Fruit fly (Drosophila melanogaster) whole organism, adult: ENCODE results near the gene Pka-C2.

Experiments used
- CG11617 ChIP-seq: fragments of 200-800 bp; sonication (Bioruptor generic); optimal IDR thresholded peaks from 2 replicates; lab custom pipeline; 2017; ENCODE audit warnings: mild to moderate bottlenecking, missing biosample characterization, missing genetic modification reagents, missing genetic modification characterization
- CG12768 ChIP-seq: fragments of 200-800 bp; sonication (Bioruptor generic); optimal IDR thresholded peaks from 2 replicates; lab custom pipeline; 2017; ENCODE audit warnings: missing biosample characterization, missing genetic modification characterization, mild to moderate bottlenecking, moderate library complexity, missing genetic modification reagents
- CG1620 ChIP-seq: fragments of 200-800 bp; sonication (Bioruptor generic); optimal IDR thresholded peaks from 2 replicates; lab custom pipeline; 2016; ENCODE audit warnings: missing biosample characterization, missing genetic modification characterization
- CG33017 ChIP-seq: fragments of 200-800 bp; sonication (Bioruptor generic); optimal IDR thresholded peaks from 2 replicates; lab custom pipeline; 2018; ENCODE audit warnings: missing biosample characterization, mild to moderate bottlenecking, missing genetic modification characterization, moderate library complexity
- CG5204 ChIP-seq: fragments of 200-800 bp; sonication (Bioruptor generic); optimal IDR thresholded peaks from 2 replicates; lab custom pipeline; 2016; ENCODE audit warnings: missing biosample characterization, missing genetic modification characterization
- CG7045 ChIP-seq: fragments of 200-800 bp; sonication (Bioruptor generic); optimal IDR thresholded peaks from 2 replicates; lab custom pipeline; 2017; ENCODE audit warnings: missing biosample characterization, mild to moderate bottlenecking, missing genetic modification characterization
- CG7101 ChIP-seq: fragments of 200-800 bp; sonication (Bioruptor generic); optimal IDR thresholded peaks from 2 replicates; lab custom pipeline; 2018; ENCODE audit warnings: missing biosample characterization, mild to moderate bottlenecking, missing genetic modification characterization, moderate library complexity
- Clk ChIP-seq: fragments of 200-800 bp; sonication (Bioruptor generic); optimal IDR thresholded peaks from 2 replicates; lab custom pipeline; 2017; ENCODE audit warnings: missing biosample characterization, missing genetic modification characterization
- Hr96 ChIP-seq: fragments of 200-800 bp; sonication (Bioruptor generic); optimal IDR thresholded peaks from 2 replicates; lab custom pipeline; 2016; ENCODE audit warnings: missing biosample characterization, missing genetic modification characterization
- Mnt ChIP-seq: fragments of 200-800 bp; sonication (Bioruptor generic); optimal IDR thresholded peaks from 2 replicates; lab custom pipeline; 2016; ENCODE audit warnings: missing biosample characterization, mild to moderate bottlenecking, missing genetic modification characterization
- bab1 ChIP-seq: fragments of 200-800 bp; sonication (Bioruptor generic); optimal IDR thresholded peaks from 3 replicates; lab custom pipeline; 2019; ENCODE audit warnings: missing biosample characterization, mild to moderate bottlenecking, missing genetic modification characterization, moderate library complexity
- cic ChIP-seq: fragments of 200-800 bp; sonication (Bioruptor generic); optimal IDR thresholded peaks from 2 replicates; lab custom pipeline; 2017; ENCODE audit warnings: missing biosample characterization, mild to moderate bottlenecking, missing genetic modification characterization, moderate library complexity
- kay ChIP-seq: fragments of 200-800 bp; sonication (Bioruptor generic); peaks from one replicate; lab custom pipeline; 2016; ENCODE audit warnings: missing biosample characterization, missing genetic modification characterization, borderline replicate concordance
- ovo ChIP-seq: fragments of 200-800 bp; sonication (Bioruptor generic); optimal IDR thresholded peaks from 2 replicates; lab custom pipeline; 2016; ENCODE audit warnings: missing biosample characterization, missing genetic modification characterization
- pad ChIP-seq: fragments of 200-800 bp; sonication (Bioruptor generic); optimal IDR thresholded peaks from 3 replicates; lab custom pipeline; 2017; ENCODE audit warnings: missing biosample characterization, missing genetic modification characterization, mild to moderate bottlenecking, moderate library complexity, missing genetic modification reagents
- tj ChIP-seq: fragments of 200-800 bp; sonication (Bioruptor generic); optimal IDR thresholded peaks from 3 replicates; lab custom pipeline; 2017; ENCODE audit warnings: missing biosample characterization, mild to moderate bottlenecking, missing genetic modification characterization, moderate library complexity
- toe ChIP-seq: fragments of 200-800 bp; sonication (Bioruptor generic); optimal IDR thresholded peaks from 2 replicates; lab custom pipeline; 2016; ENCODE audit warnings: missing biosample characterization, missing genetic modification characterization

The Pka-C2 gene

dm6 chr3R:30648851-30649250, 48.1 kb downstream of the Pka-C2 start, which contains the start of gene CG34432:
Gene CG34432, plus strand, starts transcription at chr3R:30649151.
- TF ChIP-seq Clk (GFP tag; lab: Kevin White, UChicago) (no peak), CG33017 (tag; lab: Kevin White, UChicago) (no peak), CG7045 (no peak), pad (GFP tag; lab: Kevin White, UChicago) (no peak), Mnt (GFP tag; lab: Kevin White, UChicago) (no peak), CG5204 (GFP tag; lab: Kevin White, UChicago) (no peak), kay (GFP tag; lab: Kevin White, UChicago) (no peak), ovo (GFP tag; lab: Kevin White, UChicago) (no peak), bab1 (no peak), tj (no peak), cic (GFP tag; lab: Kevin White, UChicago) (no peak), CG12768 (GFP tag; lab: Kevin White, UChicago) (no peak), Hr96 (no peak)

dm6 chr3R:30648451-30648850, 48.5 kb downstream of the Pka-C2 start, which contains the start of gene PH4alphaPV:
Gene PH4alphaPV, minus strand, starts transcription at chr3R:30648551.
- TF ChIP-seq CG7045 (no peak), Hr96 (no peak), Mnt (GFP tag; lab: Kevin White, UChicago) (no peak), CG7101 (no peak), toe (GFP tag; lab: Kevin White, UChicago) (no peak), ovo (GFP tag; lab: Kevin White, UChicago) (no peak), bab1 (no peak), cic (GFP tag; lab: Kevin White, UChicago) (no peak), tj (no peak), CG1620 (GFP tag; lab: Kevin White, UChicago) (no peak), Clk (GFP tag; lab: Kevin White, UChicago) (no peak), pad (GFP tag; lab: Kevin White, UChicago) (no peak), CG5204 (GFP tag; lab: Kevin White, UChicago) (no peak), CG33017 (tag; lab: Kevin White, UChicago) (no peak), CG11617 (GFP tag; lab: Kevin White, UChicago) (no peak)

- TF ChIP-seq Hr96 (no peak), toe (GFP tag; lab: Kevin White, UChicago) (no peak), bab1 (no peak), CG7101 (no peak), Mnt (GFP tag; lab: Kevin White, UChicago) (no peak), pad (GFP tag; lab: Kevin White, UChicago) (no peak), Clk (GFP tag; lab: Kevin White, UChicago) (no peak), tj (no peak), CG1620 (GFP tag; lab: Kevin White, UChicago) (no peak)
Measured at dm6 chr3R:30645780-30646179, 51.2 kb downstream of the Pka-C2 start, which contains the start of gene CG31013. Gene CG31013, minus strand, starts transcription at chr3R:30645880.
